Fruit fly (Drosophila melanogaster) whole organism, adult: ENCODE data around the gene CG12310.

ENCODE experiments used
- CG11617 ChIP-seq: fragments of 200-800 bp; sonication (Bioruptor generic); optimal IDR thresholded peaks from 2 replicates; lab custom pipeline; 2017; ENCODE audit warnings: mild to moderate bottlenecking, missing biosample characterization, missing genetic modification reagents, missing genetic modification characterization
- CG12768 ChIP-seq: fragments of 200-800 bp; sonication (Bioruptor generic); optimal IDR thresholded peaks from 2 replicates; lab custom pipeline; 2017; ENCODE audit warnings: missing biosample characterization, missing genetic modification characterization, mild to moderate bottlenecking, moderate library complexity, missing genetic modification reagents
- CG14711 ChIP-seq: fragments of 200-800 bp; sonication (Bioruptor generic); optimal IDR thresholded peaks from 2 replicates; lab custom pipeline; 2018; ENCODE audit warnings: missing biosample characterization, mild to moderate bottlenecking, missing genetic modification characterization, moderate library complexity
- CG33017 ChIP-seq: fragments of 200-800 bp; sonication (Bioruptor generic); optimal IDR thresholded peaks from 2 replicates; lab custom pipeline; 2018; ENCODE audit warnings: missing biosample characterization, mild to moderate bottlenecking, missing genetic modification characterization, moderate library complexity
- CG5204 ChIP-seq: fragments of 200-800 bp; sonication (Bioruptor generic); optimal IDR thresholded peaks from 2 replicates; lab custom pipeline; 2016; ENCODE audit warnings: missing biosample characterization, missing genetic modification characterization
- CG7045 ChIP-seq: fragments of 200-800 bp; sonication (Bioruptor generic); optimal IDR thresholded peaks from 2 replicates; lab custom pipeline; 2017; ENCODE audit warnings: missing biosample characterization, mild to moderate bottlenecking, missing genetic modification characterization
- CG7101 ChIP-seq: fragments of 200-800 bp; sonication (Bioruptor generic); optimal IDR thresholded peaks from 2 replicates; lab custom pipeline; 2018; ENCODE audit warnings: missing biosample characterization, mild to moderate bottlenecking, missing genetic modification characterization, moderate library complexity
- Clk ChIP-seq: fragments of 200-800 bp; sonication (Bioruptor generic); optimal IDR thresholded peaks from 2 replicates; lab custom pipeline; 2017; ENCODE audit warnings: missing biosample characterization, missing genetic modification characterization
- Crg-1 ChIP-seq: fragments of 200-800 bp; sonication (Bioruptor generic); optimal IDR thresholded peaks from 2 replicates; lab custom pipeline; 2016; ENCODE audit warnings: missing biosample characterization, missing genetic modification characterization
- Hr96 ChIP-seq: fragments of 200-800 bp; sonication (Bioruptor generic); optimal IDR thresholded peaks from 2 replicates; lab custom pipeline; 2016; ENCODE audit warnings: missing biosample characterization, missing genetic modification characterization
- Mnt ChIP-seq: fragments of 200-800 bp; sonication (Bioruptor generic); optimal IDR thresholded peaks from 2 replicates; lab custom pipeline; 2016; ENCODE audit warnings: missing biosample characterization, mild to moderate bottlenecking, missing genetic modification characterization
- bab1 ChIP-seq: fragments of 200-800 bp; sonication (Bioruptor generic); optimal IDR thresholded peaks from 3 replicates; lab custom pipeline; 2019; ENCODE audit warnings: missing biosample characterization, mild to moderate bottlenecking, missing genetic modification characterization, moderate library complexity
- cic ChIP-seq: fragments of 200-800 bp; sonication (Bioruptor generic); optimal IDR thresholded peaks from 2 replicates; lab custom pipeline; 2017; ENCODE audit warnings: missing biosample characterization, mild to moderate bottlenecking, missing genetic modification characterization, moderate library complexity
- cnc ChIP-seq, 2 experiments: fragments of >200 bp; optimal IDR thresholded peaks; 2 replicates each; lab custom pipeline; 2017
- kay ChIP-seq: fragments of 200-800 bp; sonication (Bioruptor generic); peaks from one replicate; lab custom pipeline; 2016; ENCODE audit warnings: missing biosample characterization, missing genetic modification characterization, borderline replicate concordance
- ovo ChIP-seq: fragments of 200-800 bp; sonication (Bioruptor generic); optimal IDR thresholded peaks from 2 replicates; lab custom pipeline; 2016; ENCODE audit warnings: missing biosample characterization, missing genetic modification characterization
- pad ChIP-seq: fragments of 200-800 bp; sonication (Bioruptor generic); optimal IDR thresholded peaks from 3 replicates; lab custom pipeline; 2017; ENCODE audit warnings: missing biosample characterization, missing genetic modification characterization, mild to moderate bottlenecking, moderate library complexity, missing genetic modification reagents
- tj ChIP-seq: fragments of 200-800 bp; sonication (Bioruptor generic); optimal IDR thresholded peaks from 3 replicates; lab custom pipeline; 2017; ENCODE audit warnings: missing biosample characterization, mild to moderate bottlenecking, missing genetic modification characterization, moderate library complexity
- toe ChIP-seq: fragments of 200-800 bp; sonication (Bioruptor generic); optimal IDR thresholded peaks from 2 replicates; lab custom pipeline; 2016; ENCODE audit warnings: missing biosample characterization, missing genetic modification characterization

CG12310 gene

DNA sequence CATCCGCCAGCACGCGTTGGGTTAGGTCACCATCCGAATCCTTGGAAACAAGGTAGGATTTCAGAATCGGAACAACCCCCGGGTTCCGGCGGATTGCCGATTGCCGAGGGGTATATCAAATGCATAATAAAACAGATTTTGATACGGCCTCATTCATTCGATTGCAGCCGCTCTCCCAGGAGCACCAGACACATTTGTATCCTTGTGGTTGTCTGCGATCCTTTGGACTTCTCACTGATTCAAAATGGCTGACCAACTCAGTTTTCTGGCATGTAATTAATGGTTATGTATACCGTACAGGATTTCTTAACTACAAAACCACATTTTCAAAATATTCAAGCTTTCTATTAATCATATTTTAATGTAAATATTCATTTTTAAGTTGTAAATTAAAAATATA lies 3.0 kb downstream of the CG12310 start:
- no peak for TF ChIP-seq Clk (GFP tag; lab: Kevin White, UChicago)
- no peak for TF ChIP-seq CG7045 (GFP tag; lab: Kevin White, UChicago)
- no peak for TF ChIP-seq toe (GFP tag; lab: Kevin White, UChicago)
- no peak for TF ChIP-seq cic (GFP tag; lab: Kevin White, UChicago)

- TF ChIP-seq CG11617 (GFP tag; lab: Kevin White, UChicago) (no peak), CG7045 (GFP tag; lab: Kevin White, UChicago) (no peak), CG12768 (GFP tag; lab: Kevin White, UChicago) (no peak), Crg-1 (GFP tag; lab: Kevin White, UChicago) (no peak), ovo (no peak), pad (GFP tag; lab: Kevin White, UChicago) (no peak), CG7101 (tag; lab: Kevin White, UChicago) (no peak), CG5204 (GFP tag; lab: Kevin White, UChicago) (no peak)
Measured at dm6 chr3L:15045114-15045513, 5.5 kb downstream of the CG12310 start.

- no peak for TF ChIP-seq cic (GFP tag; lab: Kevin White, UChicago)
- TF ChIP-seq Crg-1 (GFP tag; lab: Kevin White, UChicago), result no peak
Measured at dm6 chr3L:15043874-15044336, 6.7 kb downstream of the CG12310 start, which contains the start of gene ind. TSS of gene ind (minus strand) at chr3L:15043924.

DNA sequence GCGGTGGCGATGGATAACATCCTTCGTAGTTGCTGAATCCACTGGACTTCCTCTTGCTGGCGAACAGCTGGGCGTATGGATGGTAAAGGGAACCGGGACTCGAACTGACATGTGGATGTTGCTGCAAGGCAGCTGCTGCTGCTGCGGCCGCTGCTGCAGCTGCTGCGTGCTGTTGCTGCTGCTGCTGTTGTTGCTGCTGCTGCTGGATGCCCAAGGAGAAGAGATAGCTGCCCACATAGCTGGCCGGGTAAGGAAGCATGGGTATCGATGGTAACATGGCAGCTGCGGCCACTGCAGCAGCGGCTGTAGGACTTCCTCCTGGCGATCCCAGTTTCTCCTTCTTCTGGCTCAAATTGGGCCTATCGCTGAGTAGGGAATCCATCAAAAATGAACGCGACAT lies 7.1 kb downstream of the CG12310 start:
- TF ChIP-seq bab1 (GFP tag; lab: Kevin White, UChicago), result no peak
- TF ChIP-seq Crg-1 (GFP tag; lab: Kevin White, UChicago), result no peak
- no peak for TF ChIP-seq CG11617 (GFP tag; lab: Kevin White, UChicago)
- no peak for TF ChIP-seq CG14711
- TF ChIP-seq pad (GFP tag; lab: Kevin White, UChicago), result no peak
- TF ChIP-seq Mnt, result no peak
- no peak for TF ChIP-seq cnc (optimal IDR thresholded peaks at IDR 0.05; lab: Kevin White, UChicago)
- no peak for TF ChIP-seq Clk (GFP tag; lab: Kevin White, UChicago)
- no peak for TF ChIP-seq Hr96 (GFP tag; lab: Kevin White, UChicago)

- no peak for TF ChIP-seq kay (GFP tag; lab: Kevin White, UChicago)
- no peak for TF ChIP-seq CG14711
- no peak for TF ChIP-seq Hr96 (GFP tag; lab: Kevin White, UChicago)
- no peak for TF ChIP-seq tj (GFP tag; lab: Kevin White, UChicago)
- no peak for TF ChIP-seq ovo
Measured at dm6 chr3L:15042470-15042869, 8.1 kb downstream of the CG12310 start, which contains the start of gene Rpn12R. TSS of gene Rpn12R (minus strand) at chr3L:15042570.

DNA sequence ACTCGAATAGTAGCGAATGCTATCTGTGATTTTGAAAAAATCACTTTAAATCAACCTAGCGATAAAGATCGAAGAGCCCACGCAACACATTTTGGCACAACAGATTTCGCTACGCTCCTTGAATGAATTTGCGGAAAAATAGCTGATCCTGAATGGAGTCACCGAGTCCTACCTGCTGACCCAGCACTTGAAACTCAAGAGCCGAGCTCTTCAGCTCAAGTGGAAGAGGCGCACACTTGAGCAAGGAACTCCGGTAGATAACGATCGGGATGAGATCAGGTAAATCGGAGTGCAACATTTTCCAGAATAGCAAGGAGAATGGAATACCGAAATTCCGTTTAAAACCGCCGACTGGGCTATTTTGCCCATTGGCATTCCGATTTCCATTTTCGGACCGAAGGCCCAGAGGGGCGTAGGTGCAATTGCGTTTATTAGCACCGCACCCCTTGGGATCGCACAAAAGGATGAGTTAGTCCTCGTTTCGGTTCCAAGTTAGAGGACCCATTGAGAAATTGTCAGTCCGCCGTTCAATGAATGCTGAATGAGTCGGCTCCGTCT lies 10.2 kb downstream of the CG12310 start:
- no peak for TF ChIP-seq Hr96 (GFP tag; lab: Kevin White, UChicago)
- no peak for TF ChIP-seq CG14711
- no peak for TF ChIP-seq CG7101 (tag; lab: Kevin White, UChicago)
- TF ChIP-seq Clk (GFP tag; lab: Kevin White, UChicago), result no peak
- TF ChIP-seq pad (GFP tag; lab: Kevin White, UChicago), result no peak
- no peak for TF ChIP-seq kay (GFP tag; lab: Kevin White, UChicago)
- TF ChIP-seq CG5204 (GFP tag; lab: Kevin White, UChicago), result no peak
- TF ChIP-seq bab1 (GFP tag; lab: Kevin White, UChicago), result no peak
- TF ChIP-seq cic (GFP tag; lab: Kevin White, UChicago), result no peak
- TF ChIP-seq tj (GFP tag; lab: Kevin White, UChicago), result no peak
- TF ChIP-seq toe (GFP tag; lab: Kevin White, UChicago), result no peak

dm6 chr3L:15039510-15039909 lies 11.1 kb downstream of the CG12310 start:
- TF ChIP-seq Clk (GFP tag; lab: Kevin White, UChicago) (no peak), CG12768 (GFP tag; lab: Kevin White, UChicago) (no peak), CG33017 (tag; lab: Kevin White, UChicago) (no peak), kay (GFP tag; lab: Kevin White, UChicago) (no peak), Crg-1 (GFP tag; lab: Kevin White, UChicago) (no peak), cnc (optimal IDR thresholded peaks at IDR 0.05; lab: Kevin White, UChicago) (no peak), CG7101 (tag; lab: Kevin White, UChicago) (no peak), pad (GFP tag; lab: Kevin White, UChicago) (no peak), bab1 (GFP tag; lab: Kevin White, UChicago) (no peak), Hr96 (GFP tag; lab: Kevin White, UChicago) (no peak)

dm6 chr3L:15035585-15035984 lies 15.0 kb downstream of the CG12310 start:
- no peak for TF ChIP-seq pad (GFP tag; lab: Kevin White, UChicago)
- TF ChIP-seq CG14711, result no peak
- no peak for TF ChIP-seq CG5204 (GFP tag; lab: Kevin White, UChicago)
- no peak for TF ChIP-seq CG33017 (tag; lab: Kevin White, UChicago)
- no peak for TF ChIP-seq Clk (GFP tag; lab: Kevin White, UChicago)
- no peak for TF ChIP-seq toe (GFP tag; lab: Kevin White, UChicago)
